Fruit fly (Drosophila melanogaster): ENCODE measurements around the gene CG34355.

The CG34355 gene

DNA sequence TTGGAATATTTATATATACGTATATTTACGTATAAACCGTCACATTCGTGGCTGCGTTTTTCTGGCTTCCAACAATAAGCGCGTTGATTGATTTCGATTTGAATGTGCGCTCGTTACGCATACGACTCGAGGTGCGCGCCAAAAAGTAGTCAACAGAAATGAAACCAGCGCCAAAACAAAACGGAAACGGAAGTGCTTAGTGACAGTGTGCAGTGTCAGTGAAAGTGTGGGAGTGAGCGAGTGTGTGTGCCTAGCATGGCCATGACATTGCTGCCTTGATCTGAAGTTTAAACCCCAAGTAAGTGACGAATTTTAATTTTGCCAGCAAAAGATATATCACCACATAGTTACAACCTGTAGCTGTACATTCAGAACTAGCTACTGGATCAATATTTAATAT lies at the start of gene CG34355 (continued):
- TF ChIP-seq Dip2 (GFP tag; IDR thresholded peaks at IDR 0.05) (no peak), Lim3 (GFP tag; IDR thresholded peaks at IDR 0.05) (no peak), CG15011 (GFP tag; optimal IDR thresholded peaks at IDR 0.05) (peak; percentile 62), pita (GFP tag; optimal IDR thresholded peaks at IDR 0.05) (no peak), E2f1 (GFP tag; IDR thresholded peaks at IDR 0.05) (no peak), Nf-YA (GFP tag; IDR thresholded peaks at IDR 0.05) (no peak), zen2 (GFP tag; IDR thresholded peaks at IDR 0.05; ENCODE audit: partially characterized antibody) (no peak), CG1233 (GFP tag; optimal IDR thresholded peaks at IDR 0.05) (peak; percentile 69), CG14014 (GFP tag; IDR thresholded peaks at IDR 0.05) (no peak), Tbp (GFP tag; optimal IDR thresholded peaks at IDR 0.05) (no peak), CG4282 (GFP tag; optimal IDR thresholded peaks at IDR 0.05) (no peak), slbo (GFP tag; IDR thresholded peaks at IDR 0.05) (no peak), dmrt99B (tag; optimal IDR thresholded peaks at IDR 0.05) (no peak), CG8478 (optimal IDR thresholded peaks at IDR 0.05) (no peak), CG11085 (GFP tag; IDR thresholded peaks at IDR 0.05) (no peak), Sry-δ (GFP tag; optimal IDR thresholded peaks at IDR 0.05) (no peak), tap (tag; optimal IDR thresholded peaks at IDR 0.05) (no peak), CG7786 (GFP tag; optimal IDR thresholded peaks at IDR 0.05) (no peak), chm (GFP tag; IDR thresholded peaks at IDR 0.05) (peak; percentile 56; the same call in 1 of the 2 replicates), gsb-n (tag; optimal IDR thresholded peaks at IDR 0.05) (no peak), Atf6 (GFP tag; IDR thresholded peaks at IDR 0.05) (no peak), al (GFP tag; IDR thresholded peaks at IDR 0.05) (no peak), hbn (GFP tag; IDR thresholded peaks at IDR 0.05; ENCODE audit: partially characterized antibody) (no peak), lmd (GFP tag; IDR thresholded peaks at IDR 0.05) (no peak), Oaz (GFP tag; IDR thresholded peaks at IDR 0.05) (no peak), onecut (GFP tag; IDR thresholded peaks at IDR 0.05) (peak; percentile 52; the same call in 1 of the 2 replicates), CG12391 (tag; optimal IDR thresholded peaks at IDR 0.05) (peak; percentile 54), CG5953 (GFP tag; IDR thresholded peaks at IDR 0.05) (no peak), repo (GFP tag; optimal IDR thresholded peaks at IDR 0.05) (no peak), CG14441 (GFP tag; IDR thresholded peaks at IDR 0.05) (no peak), Mrtf (GFP tag; IDR thresholded peaks at IDR 0.05) (no peak), B-H2 (GFP tag; optimal IDR thresholded peaks at IDR 0.05) (no peak), NFAT (GFP tag; IDR thresholded peaks at IDR 0.05) (no peak), CG34224 (GFP tag; IDR thresholded peaks at IDR 0.05; ENCODE audit: partially characterized antibody) (no peak), Ets97D (GFP tag; optimal IDR thresholded peaks at IDR 0.05) (peak; percentile 96), CG18476 (GFP tag; optimal IDR thresholded peaks at IDR 0.05) (no peak), Hand (GFP tag; optimal IDR thresholded peaks at IDR 0.05) (no peak), CG14965 (GFP tag; optimal IDR thresholded peaks at IDR 0.05; ENCODE audit: borderline replicate concordance) (no peak), CG10979 (tag; optimal IDR thresholded peaks at IDR 0.05) (no peak), her (GFP tag; optimal IDR thresholded peaks at IDR 0.05) (no peak), CG33213 (GFP tag; optimal IDR thresholded peaks at IDR 0.05) (no peak), CG2889 (GFP tag; IDR thresholded peaks at IDR 0.05) (no peak), bigmax (GFP tag; optimal IDR thresholded peaks at IDR 0.05) (no peak), B-H1 (GFP tag; IDR thresholded peaks at IDR 0.05) (no peak), odd (GFP tag; optimal IDR thresholded peaks at IDR 0.05) (peak; percentile 80), cg (GFP tag; optimal IDR thresholded peaks at IDR 0.05) (no peak), az2 (GFP tag; optimal IDR thresholded peaks at IDR 0.05) (no peak), pho (GFP tag; optimal IDR thresholded peaks at IDR 0.05) (no peak), ttk (GFP tag; IDR thresholded peaks at IDR 0.05) (no peak), Ravus (GFP tag; IDR thresholded peaks at IDR 0.05) (no peak), CG7963 (GFP tag; IDR thresholded peaks at IDR 0.05; ENCODE audit: partially characterized antibody) (no peak), CG3065 (GFP tag; optimal IDR thresholded peaks at IDR 0.05) (no peak), dm (GFP tag; optimal IDR thresholded peaks at IDR 0.05) (no peak), CG15073 (GFP tag; optimal IDR thresholded peaks at IDR 0.05) (no peak)

All from whole organism, embryonic.